Fruit fly (Drosophila melanogaster): ENCODE measurements around the gene CG44198.
A peak's percentile ranks its signal among the peaks of the same experiment; 100 is the strongest.

- peak; percentile 12 for TF ChIP-seq CG7839 (tag; optimal IDR thresholded peaks at IDR 0.05)
- no peak for TF ChIP-seq CG10543 (GFP tag; optimal IDR thresholded peaks at IDR 0.05)
- TF ChIP-seq tin (GFP tag; optimal IDR thresholded peaks at IDR 0.05), result no peak
- no peak for TF ChIP-seq zf30C (GFP tag; optimal IDR thresholded peaks at IDR 0.05)
- TF ChIP-seq bsh (GFP tag; optimal IDR thresholded peaks at IDR 0.05), result no peak
- peak; percentile 52; the same call in 2 of the 3 replicates for TF ChIP-seq dysf (GFP tag; IDR thresholded peaks at IDR 0.05)
- TF ChIP-seq Myb (GFP tag; optimal IDR thresholded peaks at IDR 0.05), result no peak
- no peak for TF ChIP-seq Rx (GFP tag; IDR thresholded peaks at IDR 0.05)
- TF ChIP-seq CG4854 (GFP tag; optimal IDR thresholded peaks at IDR 0.05), result no peak
- TF ChIP-seq CG17328 (GFP tag; IDR thresholded peaks at IDR 0.05), result no peak
- TF ChIP-seq Ssrp (tag; optimal IDR thresholded peaks at IDR 0.05), result no peak
- TF ChIP-seq CG14441 (GFP tag; IDR thresholded peaks at IDR 0.05), result 0 out of 2 replicates have a peak, but pooled peaks have one; percentile 13
- no peak for TF ChIP-seq nerfin-1 (tag; optimal IDR thresholded peaks at IDR 0.05)
Observed at dm6 chr2L:13074383-13074782, 44.6 kb downstream of the CG44198 start.
